Worm (Caenorhabditis elegans) whole organism, young adult: ENCODE results near the gene F18A12.2.

Source experiments
- B0261.1 ChIP-seq: sonication (generic microtip); optimal IDR thresholded peaks from 2 replicates; lab custom pipeline; 2016; ENCODE audit warnings: mild to moderate bottlenecking, missing genetic modification characterization, moderate library complexity, missing compliant biosample characterization
- B0336.3 ChIP-seq: fragments of 200-800 bp; sonication (Bioruptor generic); IDR thresholded peaks from 2 replicates; pipeline ENCODE4 v1.3.6; 2022; ENCODE audit warnings: missing genetic modification characterization, missing compliant biosample characterization
- C06A6.2 ChIP-seq: fragments of 200-800 bp; sonication (Bioruptor generic); conservative IDR thresholded peaks from 2 replicates; pipeline ENCODE4 v1.3.6; 2022; ENCODE audit warnings: missing genetic modification characterization, missing compliant biosample characterization
- C17E4.6 ChIP-seq: fragments of 200-800 bp; sonication (Bioruptor generic); IDR thresholded peaks from 2 replicates; pipeline ENCODE4 v1.3.6; 2022; ENCODE audit warnings: missing genetic modification reagents, missing genetic modification characterization, missing compliant biosample characterization
- F37B4.10 ChIP-seq: fragments of 200-800 bp; sonication (Bioruptor generic); IDR thresholded peaks from 2 replicates; pipeline ENCODE4 v1.3.6; 2022; ENCODE audit warnings: missing genetic modification characterization, missing compliant biosample characterization
- F39B2.1 ChIP-seq: fragments of 200-800 bp; sonication (Bioruptor generic); IDR thresholded peaks from 2 replicates; pipeline ENCODE4 v1.3.6; 2022; ENCODE audit warnings: missing genetic modification reagents, missing genetic modification characterization, missing compliant biosample characterization
- F57C9.4 ChIP-seq: sonication (generic microtip); optimal IDR thresholded peaks from 2 replicates; lab custom pipeline; 2017; ENCODE audit warnings: mild to moderate bottlenecking, missing genetic modification characterization, missing compliant biosample characterization
- T26A5.8 ChIP-seq: sonication (generic microtip); optimal IDR thresholded peaks from 2 replicates; lab custom pipeline; 2016; ENCODE audit warnings: missing genetic modification characterization, missing compliant biosample characterization
- Y53G8AR.9 ChIP-seq: fragments of 200-800 bp; sonication (Bioruptor generic); conservative IDR thresholded peaks from 2 replicates; pipeline ENCODE4 v1.3.6; 2022; ENCODE audit warnings: missing genetic modification reagents, missing genetic modification characterization, missing compliant biosample characterization
- Y56A3A.18 ChIP-seq: fragments of 200-800 bp; sonication (Bioruptor generic); IDR thresholded peaks from 2 replicates; pipeline ENCODE4 v1.3.6; 2022; ENCODE audit warnings: missing genetic modification reagents, missing genetic modification characterization, missing compliant biosample characterization
- Y95B8A.8 ChIP-seq: fragments of 200-800 bp; sonication (Bioruptor generic); IDR thresholded peaks from 2 replicates; pipeline ENCODE4 v1.3.6; 2022; ENCODE audit warnings: missing genetic modification reagents, missing genetic modification characterization, missing compliant biosample characterization
- atf-7 ChIP-seq: sonication (generic microtip); optimal IDR thresholded peaks from 2 replicates; lab custom pipeline; 2017; ENCODE audit warnings: mild to moderate bottlenecking, missing genetic modification characterization, missing compliant biosample characterization
- bed-1 ChIP-seq: fragments of 200-800 bp; sonication (Bioruptor generic); IDR thresholded peaks from 2 replicates; pipeline ENCODE4 v1.3.6; 2022; ENCODE audit warnings: missing genetic modification reagents, missing genetic modification characterization, missing compliant biosample characterization
- cebp-1 ChIP-seq, 2 experiments: fragments of 200-800 bp in 1 of 2; sonication (Bioruptor generic) in 1 of 2; sonication (generic microtip) in 1 of 2; IDR thresholded peaks in 1 of 2; optimal IDR thresholded peaks in 1 of 2; 2 replicates each; pipeline versions ENCODE4 v1.3.6 to Lab custom; 2017 to 2022; ENCODE audit warnings: missing compliant biosample characterization in 2 of 2, missing genetic modification characterization in 2 of 2, mild to moderate bottlenecking in 1 of 2, missing genetic modification reagents in 1 of 2, moderate library complexity in 1 of 2
- cebp-2 ChIP-seq: fragments of 200-800 bp; sonication (Bioruptor generic); IDR thresholded peaks from 2 replicates; pipeline ENCODE4 v1.3.6; 2022; ENCODE audit warnings: missing genetic modification characterization, missing compliant biosample characterization
- ceh-100 ChIP-seq: fragments of 200-800 bp; sonication (Bioruptor generic); IDR thresholded peaks from 2 replicates; pipeline ENCODE4 v1.3.6; 2022; ENCODE audit warnings: missing genetic modification reagents, missing genetic modification characterization, missing compliant biosample characterization
- ceh-58 ChIP-seq: fragments of 200-800 bp; sonication (Bioruptor generic); IDR thresholded peaks from 2 replicates; pipeline ENCODE4 v1.3.6; 2022; ENCODE audit warnings: missing genetic modification characterization, missing compliant biosample characterization
- egl-44 ChIP-seq: fragments of 200-800 bp; sonication (Bioruptor generic); IDR thresholded peaks from 2 replicates; pipeline ENCODE4 v1.3.6; 2022; ENCODE audit warnings: missing genetic modification reagents, missing genetic modification characterization, missing compliant biosample characterization
- gei-17 ChIP-seq: fragments of 200-800 bp; sonication (Bioruptor generic); optimal IDR thresholded peaks from 2 replicates; lab custom pipeline; 2018; ENCODE audit warnings: mild to moderate bottlenecking, missing genetic modification characterization, missing compliant biosample characterization
- him-1 ChIP-seq: sonication (generic microtip); optimal IDR thresholded peaks from 2 replicates; lab custom pipeline; 2016; ENCODE audit warnings: missing genotype, missing genetic modification reagents, missing genetic modification characterization, missing compliant biosample characterization
- hlh-12 ChIP-seq: sonication (generic microtip); optimal IDR thresholded peaks from 2 replicates; lab custom pipeline; 2016; ENCODE audit warnings: missing genetic modification characterization, missing compliant biosample characterization
- hmg-1.2 ChIP-seq: fragments of 200-800 bp; sonication (Bioruptor generic); IDR thresholded peaks from 2 replicates; pipeline ENCODE4 v1.3.6; 2022; ENCODE audit warnings: missing genetic modification reagents, missing genetic modification characterization, missing compliant biosample characterization
- hrde-1 ChIP-seq: sonication (generic microtip); optimal IDR thresholded peaks from 2 replicates; lab custom pipeline; 2016; ENCODE audit warnings: missing genetic modification characterization, mild to moderate bottlenecking, missing compliant biosample characterization, moderate library complexity, missing genotype, missing genetic modification reagents, borderline replicate concordance
- lin-26 ChIP-seq: fragments of 200-800 bp; sonication (Bioruptor generic); IDR thresholded peaks from 2 replicates; pipeline ENCODE4 v1.3.6; 2022; ENCODE audit warnings: missing genetic modification reagents, missing genetic modification characterization, missing compliant biosample characterization
- lin-35 ChIP-seq, 3 experiments: fragments of 150-350 bp in 2 of 3; sonication (generic microtip) in 1 of 3; optimal IDR thresholded peaks; 2 replicates each; lab custom pipeline; 2014 to 2018; ENCODE audit warnings: missing biosample characterization in 3 of 3, missing genetic modification characterization in 3 of 3, missing genetic modification reagents in 3 of 3
- lin-40 ChIP-seq: sonication (generic microtip); optimal IDR thresholded peaks from 2 replicates; lab custom pipeline; 2016; ENCODE audit warnings: missing genetic modification characterization, mild to moderate bottlenecking, missing compliant biosample characterization, missing genotype, missing genetic modification reagents
- madf-10 ChIP-seq: sonication (generic microtip); optimal IDR thresholded peaks from 2 replicates; lab custom pipeline; 2016; ENCODE audit warnings: mild to moderate bottlenecking, missing genetic modification characterization, missing compliant biosample characterization
- madf-3 ChIP-seq: fragments of 200-800 bp; sonication (Bioruptor generic); IDR thresholded peaks from 2 replicates; pipeline ENCODE4 v1.3.6; 2022; ENCODE audit warnings: missing genetic modification reagents, missing genetic modification characterization, missing compliant biosample characterization
- madf-6 ChIP-seq: fragments of 200-800 bp; sonication (Bioruptor generic); IDR thresholded peaks from 2 replicates; pipeline ENCODE4 v1.3.6; 2022; ENCODE audit warnings: missing genetic modification reagents, missing genetic modification characterization, missing compliant biosample characterization
- madf-8 ChIP-seq: fragments of 200-800 bp; sonication (Bioruptor generic); conservative IDR thresholded peaks from 2 replicates; pipeline ENCODE4 v1.3.6; 2022; ENCODE audit warnings: missing genetic modification reagents, missing genetic modification characterization, missing compliant biosample characterization
- mel-28 ChIP-seq: sonication (generic microtip); optimal IDR thresholded peaks from 2 replicates; lab custom pipeline; 2016; ENCODE audit warnings: borderline replicate concordance, mild to moderate bottlenecking, missing genetic modification characterization, missing compliant biosample characterization
- nfya-2 ChIP-seq: fragments of 200-800 bp; sonication (Bioruptor generic); IDR thresholded peaks from 2 replicates; pipeline ENCODE4 v1.3.6; 2022; ENCODE audit warnings: missing genetic modification reagents, missing genetic modification characterization, missing compliant biosample characterization
- nfyb-1 ChIP-seq: fragments of 200-800 bp; sonication (Bioruptor generic); IDR thresholded peaks from 2 replicates; pipeline ENCODE4 v1.3.6; 2022; ENCODE audit warnings: missing genetic modification reagents, missing genetic modification characterization, missing compliant biosample characterization
- nhr-80 ChIP-seq: sonication (generic microtip); optimal IDR thresholded peaks from 2 replicates; lab custom pipeline; 2016; ENCODE audit warnings: missing genetic modification characterization, missing compliant biosample characterization
- snpc-1.3 ChIP-seq: sonication (generic microtip); optimal IDR thresholded peaks from 2 replicates; lab custom pipeline; 2017; ENCODE audit warnings: missing genetic modification characterization, mild to moderate bottlenecking, missing compliant biosample characterization, antibody characterized with exemption, moderate library complexity, missing genotype, missing genetic modification reagents; ENCODE audit not compliant: insufficient read depth
- snpc-4 ChIP-seq, 5 experiments: fragments of 150-350 bp in 1 of 5; sonication (generic microtip) in 4 of 5; optimal IDR thresholded peaks; 2 replicates each; lab custom pipeline; 2014 to 2018; ENCODE audit warnings: missing genetic modification characterization in 5 of 5, missing biosample characterization in 3 of 5, antibody characterized with exemption in 2 of 5, mild to moderate bottlenecking in 2 of 5, missing compliant biosample characterization in 2 of 5, missing genotype in 2 of 5, moderate library complexity in 2 of 5, missing genetic modification reagents in 1 of 5
- somi-1 ChIP-seq: fragments of 200-800 bp; sonication (Bioruptor generic); optimal IDR thresholded peaks from 2 replicates; lab custom pipeline; 2018; ENCODE audit warnings: mild to moderate bottlenecking, missing genetic modification characterization, missing compliant biosample characterization
- unc-130 ChIP-seq: sonication (generic microtip); optimal IDR thresholded peaks from 2 replicates; lab custom pipeline; 2016; ENCODE audit warnings: missing genetic modification reagents, missing genetic modification characterization, missing compliant biosample characterization
- ztf-28 ChIP-seq: fragments of 200-800 bp; sonication (Bioruptor generic); IDR thresholded peaks from 2 replicates; pipeline ENCODE4 v1.3.6; 2022; ENCODE audit warnings: missing genetic modification reagents, missing genetic modification characterization, missing compliant biosample characterization
- ztf-6 ChIP-seq: fragments of 200-800 bp; sonication (Bioruptor generic); IDR thresholded peaks from 2 replicates; pipeline ENCODE4 v1.3.6; 2022; ENCODE audit warnings: missing genetic modification reagents, missing genetic modification characterization, missing compliant biosample characterization

The F18A12.2 gene

ce11 chrII:3374779-3375178, 39.9 kb upstream of the F18A12.2 start, which contains the start of gene bath-10:
Gene bath-10, plus strand, starts transcription at chrII:3375079.
- TF ChIP-seq F57C9.4 (tag; lab: Kevin White, UChicago) (no peak), C17E4.6 (GFP tag; lab: Robert Waterston, UW) (no peak), snpc-4 (GFP tag; optimal IDR thresholded peaks at IDR 0.05; lab: Kevin White, UChicago) (no peak), snpc-4 (tag; optimal IDR thresholded peaks at IDR 0.05; lab: Kevin White, UChicago) (no peak), F39B2.1 (GFP tag; lab: Robert Waterston, UW) (no peak), madf-8 (GFP tag; lab: Robert Waterston, UW) (no peak), C06A6.2 (GFP tag; lab: Robert Waterston, UW) (no peak), him-1 (tag; lab: Kevin White, UChicago) (no peak), gei-17 (GFP tag; lab: Kevin White, UChicago) (no peak), T26A5.8 (tag; lab: Kevin White, UChicago) (no peak), nfyb-1 (GFP tag; lab: Robert Waterston, UW) (no peak), unc-130 (no peak), ceh-58 (GFP tag; lab: Robert Waterston, UW) (no peak), lin-40 (tag; lab: Kevin White, UChicago) (no peak), bed-1 (GFP tag; lab: Robert Waterston, UW) (no peak), lin-26 (no peak), ztf-28 (GFP tag; lab: Robert Waterston, UW) (no peak)

ce11 chrII:3375302-3375701, 39.4 kb upstream of the F18A12.2 start:
- no peak for TF ChIP-seq cebp-1 (GFP tag; IDR thresholded peaks at IDR 0.05; lab: Robert Waterston, UW)
- TF ChIP-seq cebp-1 (tag; optimal IDR thresholded peaks at IDR 0.05; lab: Kevin White, UChicago) = no peak
- TF ChIP-seq bed-1 (GFP tag; lab: Robert Waterston, UW) = no peak
- no peak for TF ChIP-seq B0336.3 (GFP tag; lab: Robert Waterston, UW)
- no peak for TF ChIP-seq nfya-2 (GFP tag; lab: Robert Waterston, UW)
- TF ChIP-seq somi-1 (GFP tag; lab: Kevin White, UChicago) = no peak
- no peak for TF ChIP-seq atf-7
- TF ChIP-seq snpc-1.3 = no peak
- TF ChIP-seq hlh-12 (tag; lab: Kevin White, UChicago) = no peak
- TF ChIP-seq nhr-80 = no peak
- TF ChIP-seq hmg-1.2 (GFP tag; lab: Robert Waterston, UW) = no peak
- no peak for TF ChIP-seq madf-6 (GFP tag; lab: Robert Waterston, UW)
- no peak for TF ChIP-seq F37B4.10 (GFP tag; lab: Robert Waterston, UW)
- TF ChIP-seq mel-28 (tag; lab: Kevin White, UChicago) = no peak
- TF ChIP-seq madf-10 (tag; lab: Kevin White, UChicago) = no peak
- TF ChIP-seq ztf-6 (GFP tag; lab: Robert Waterston, UW) = no peak
- TF ChIP-seq ceh-100 (GFP tag; lab: Robert Waterston, UW) = no peak
- no peak for TF ChIP-seq madf-3 (GFP tag; lab: Robert Waterston, UW)
- no peak for TF ChIP-seq F57C9.4 (tag; lab: Kevin White, UChicago)
- TF ChIP-seq B0261.1 = no peak

- TF ChIP-seq Y53G8AR.9 (no peak), ceh-58 (GFP tag; lab: Robert Waterston, UW) (no peak), Y56A3A.18 (GFP tag; lab: Robert Waterston, UW) (no peak), Y95B8A.8 (GFP tag; lab: Robert Waterston, UW) (no peak), egl-44 (GFP tag; lab: Robert Waterston, UW) (no peak), cebp-2 (GFP tag; lab: Robert Waterston, UW) (no peak), lin-35 (GFP tag; optimal IDR thresholded peaks at IDR 0.05; lab: Kevin White, UChicago) (no peak), hrde-1 (tag; lab: Kevin White, UChicago) (no peak)
Measured at ce11 chrII:3376789-3377188, 37.9 kb upstream of the F18A12.2 start, which contains the start of gene bath-9. Gene bath-9, plus strand, starts transcription at chrII:3377089.
